Fruit fly (Drosophila melanogaster): Measurements from ENCODE around the gene Prosbeta7.

The Prosbeta7 gene

DNA sequence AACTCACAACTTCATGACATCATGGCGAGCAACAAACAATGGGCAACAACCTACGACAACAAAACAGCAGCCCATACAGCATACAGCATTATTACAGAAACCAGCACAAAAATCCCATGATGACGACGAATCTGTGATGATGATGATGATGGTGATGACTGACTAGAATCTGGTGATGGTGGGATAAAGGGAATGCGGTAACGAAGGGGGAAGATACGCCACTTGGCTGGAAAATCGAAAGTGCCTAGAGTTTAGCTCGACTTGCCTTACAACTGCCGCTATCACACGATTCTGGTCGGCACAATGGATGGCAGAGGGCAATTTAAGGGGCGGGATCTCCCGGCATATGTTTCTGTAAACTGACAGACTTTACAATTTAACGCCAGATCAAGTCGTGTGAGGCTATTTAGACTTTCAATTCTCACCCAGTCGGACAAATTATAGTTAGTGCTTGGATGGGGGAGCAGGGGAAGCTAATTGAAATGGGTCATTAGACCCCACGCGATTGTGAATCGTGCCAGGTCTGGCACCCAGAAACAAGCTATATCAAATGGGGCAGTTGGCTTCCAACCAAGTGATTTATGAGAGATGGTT is 43.0 kb downstream of the Prosbeta7 start (continued):
- TF ChIP-seq CG15514 (GFP tag; optimal IDR thresholded peaks at IDR 0.05) (no peak), CG17186 (GFP tag; optimal IDR thresholded peaks at IDR 0.05) (no peak), sd (tag; optimal IDR thresholded peaks at IDR 0.05) (peak; percentile 63), CG8290 (GFP tag; optimal IDR thresholded peaks at IDR 0.05) (no peak), CG8290 (tag; optimal IDR thresholded peaks at IDR 0.05) (no peak), abd-A (tag; optimal IDR thresholded peaks at IDR 0.05) (peak; percentile 37), crol (GFP tag; IDR thresholded peaks at IDR 0.05) (peak; percentile 65; the same call in 1 of the 2 replicates), gt (GFP tag; IDR thresholded peaks at IDR 0.05) (no peak), otp (GFP tag; IDR thresholded peaks at IDR 0.05) (0 out of 3 replicates have a peak, but pooled peaks have one; percentile 53), ind (GFP tag; optimal IDR thresholded peaks at IDR 0.05) (no peak), CG34376 (GFP tag; optimal IDR thresholded peaks at IDR 0.05) (no peak), chif (GFP tag; optimal IDR thresholded peaks at IDR 0.05) (no peak), sr (GFP tag; IDR thresholded peaks at IDR 0.05) (0 out of 3 replicates have a peak, but pooled peaks have one; percentile 19), cwo (GFP tag; optimal IDR thresholded peaks at IDR 0.05) (peak; percentile 12), CG34224 (GFP tag; IDR thresholded peaks at IDR 0.05; ENCODE audit: partially characterized antibody) (no peak), Med (GFP tag) (peak; percentile 71), CG2199 (GFP tag; IDR thresholded peaks at IDR 0.05) (0 out of 3 replicates have a peak, but pooled peaks have one; percentile 59), mam (GFP tag; optimal IDR thresholded peaks at IDR 0.05) (no peak), CG13894 (tag; optimal IDR thresholded peaks at IDR 0.05) (peak; percentile 88), amos (GFP tag; IDR thresholded peaks at IDR 0.05; ENCODE audit: partially characterized antibody) (no peak), CG12769 (tag; optimal IDR thresholded peaks at IDR 0.05) (peak; percentile 79), grn (GFP tag; optimal IDR thresholded peaks at IDR 0.05) (peak; percentile 14), CG7839 (tag; optimal IDR thresholded peaks at IDR 0.05) (no peak), CG10543 (GFP tag; optimal IDR thresholded peaks at IDR 0.05) (peak; percentile 40), CTCF (GFP tag; optimal IDR thresholded peaks at IDR 0.05) (no peak), Pdp1 (GFP tag; optimal IDR thresholded peaks at IDR 0.05) (peak in 1 of 2 experiments; percentile 16), twi (tag; optimal IDR thresholded peaks at IDR 0.05) (peak; percentile 20), row (GFP tag; IDR thresholded peaks at IDR 0.05) (no peak), NfI (GFP tag; optimal IDR thresholded peaks at IDR 0.05) (no peak), sug (tag; optimal IDR thresholded peaks at IDR 0.05) (peak; percentile 20)

DNA sequence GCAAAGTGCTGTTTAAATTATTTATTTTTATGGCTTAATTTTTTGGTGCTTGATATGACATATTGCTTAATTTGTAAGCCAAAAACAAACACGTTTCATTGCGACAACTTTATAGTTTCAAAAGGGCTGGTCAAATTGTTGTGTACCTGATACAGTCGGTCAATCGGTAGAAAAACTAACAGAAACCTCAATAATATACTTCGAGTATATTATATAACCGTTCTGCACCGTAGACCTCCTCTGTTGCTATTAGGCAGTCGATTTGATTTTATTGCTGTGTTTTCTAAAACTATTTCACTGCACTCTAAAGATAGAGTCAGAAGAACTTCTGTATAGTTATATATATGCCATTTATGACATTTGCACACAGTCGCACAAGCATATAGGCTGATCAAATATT is 47.9 kb downstream of the Prosbeta7 start:
- no peak for TF ChIP-seq Ravus (GFP tag; IDR thresholded peaks at IDR 0.05)
- no peak for TF ChIP-seq ham (GFP tag; IDR thresholded peaks at IDR 0.05)
- no peak for TF ChIP-seq CG7271 (tag; optimal IDR thresholded peaks at IDR 0.05)
- TF ChIP-seq Med (GFP tag), result peak; percentile 56
- TF ChIP-seq Rfx (GFP tag; IDR thresholded peaks at IDR 0.05), result no peak
- no peak for TF ChIP-seq pfk (GFP tag; optimal IDR thresholded peaks at IDR 0.05)
- no peak for TF ChIP-seq wek (GFP tag; optimal IDR thresholded peaks at IDR 0.05)
- TF ChIP-seq Pdp1 (GFP tag; optimal IDR thresholded peaks at IDR 0.05), result peak in 1 of 2 experiments; percentile 89
- no peak for TF ChIP-seq CG8281 (tag; optimal IDR thresholded peaks at IDR 0.05)
- no peak for TF ChIP-seq Trl (optimal IDR thresholded peaks at IDR 0.05)
- TF ChIP-seq Trl (GFP tag; optimal IDR thresholded peaks at IDR 0.05), result no peak
- TF ChIP-seq CG12104 (GFP tag; optimal IDR thresholded peaks at IDR 0.05), result no peak
- TF ChIP-seq gce (GFP tag; IDR thresholded peaks at IDR 0.05), result no peak
- TF ChIP-seq chinmo (GFP tag; IDR thresholded peaks at IDR 0.05; ENCODE audit: partially characterized antibody), result 0 out of 4 replicates have a peak, but pooled peaks have one; percentile 23
- no peak for TF ChIP-seq Ets65A (GFP tag)
- no peak for TF ChIP-seq CG6254 (GFP tag; optimal IDR thresholded peaks at IDR 0.05)
- TF ChIP-seq sug (tag; optimal IDR thresholded peaks at IDR 0.05), result no peak
- no peak for TF ChIP-seq CG9727 (GFP tag; optimal IDR thresholded peaks at IDR 0.05)
- no peak for TF ChIP-seq bab2 (GFP tag; optimal IDR thresholded peaks at IDR 0.05)
- no peak for TF ChIP-seq tap (tag; optimal IDR thresholded peaks at IDR 0.05)
- no peak for TF ChIP-seq Bgb (GFP tag; IDR thresholded peaks at IDR 0.05; ENCODE audit: partially characterized antibody)
- TF ChIP-seq kni (GFP tag; optimal IDR thresholded peaks at IDR 0.05), result no peak
- no peak for TF ChIP-seq Mrtf (GFP tag; IDR thresholded peaks at IDR 0.05)
- TF ChIP-seq dmrt11E (tag; optimal IDR thresholded peaks at IDR 0.05), result no peak
